Worm (Caenorhabditis elegans): ENCODE measurements around the gene F45F2.10.

- TF ChIP-seq ztf-23 (GFP tag; IDR thresholded peaks at IDR 0.05) (no peak), med-1 (GFP tag; optimal IDR thresholded peaks at IDR 0.05; ENCODE audit: insufficient read depth) (no peak), T22C8.4 (GFP tag; IDR thresholded peaks at IDR 0.05) (no peak), ref-1 (GFP tag; conservative IDR thresholded peaks at IDR 0.05) (no peak)
Measured at ce11 chrV:8465386-8465785, 53.3 kb downstream of the F45F2.10 start, which contains the start of gene mrps-2.

Data from whole organism, midembryonic.